Worm (Caenorhabditis elegans) whole organism, L4 larva: Measurements from ENCODE around the gene Y46G5A.20.
A peak's percentile ranks its signal among the peaks of the same experiment; 100 is the strongest.

Experiments used
- F26F4.8 ChIP-seq: fragments of 200-800 bp; sonication (Bioruptor generic); conservative IDR thresholded peaks from 2 replicates; pipeline ENCODE4 v1.3.6; 2022; ENCODE audit warnings: missing genetic modification characterization, missing compliant biosample characterization
- R02D3.7 ChIP-seq: fragments of 150-350 bp; sonication (generic microtip); optimal IDR thresholded peaks from 3 replicates; lab custom pipeline; 2014; ENCODE audit warnings: missing biosample characterization, missing genetic modification characterization
- T20F7.1 ChIP-seq: fragments of 200-800 bp; sonication (Bioruptor generic); optimal IDR thresholded peaks from 2 replicates; lab custom pipeline; 2018; ENCODE audit warnings: mild to moderate bottlenecking, missing genetic modification characterization, missing compliant biosample characterization
- Y5F2A.4 ChIP-seq: fragments of 200-800 bp; sonication (Bioruptor generic); optimal IDR thresholded peaks from 2 replicates; lab custom pipeline; 2018; ENCODE audit warnings: mild to moderate bottlenecking, missing genetic modification characterization, missing compliant biosample characterization
- aly-2 ChIP-seq: sonication (generic microtip); optimal IDR thresholded peaks from 2 replicates; lab custom pipeline; 2018; ENCODE audit warnings: missing biosample characterization, missing genetic modification characterization
- arid-1 ChIP-seq: fragments of 200-800 bp; sonication (Bioruptor generic); conservative IDR thresholded peaks from 2 replicates; pipeline ENCODE4 v1.3.6; 2022; ENCODE audit warnings: missing genetic modification reagents, missing genetic modification characterization, missing compliant biosample characterization
- attf-4 ChIP-seq: sonication (generic microtip); optimal IDR thresholded peaks from 3 replicates; lab custom pipeline; 2017; ENCODE audit warnings: missing biosample characterization, missing genetic modification characterization
- ceh-20 ChIP-seq: fragments of 200-800 bp; sonication (Bioruptor generic); IDR thresholded peaks from 2 replicates; pipeline ENCODE4 v1.3.6; 2022; ENCODE audit warnings: missing genetic modification reagents, missing genetic modification characterization, missing compliant biosample characterization
- ceh-28 ChIP-seq: fragments of 150-350 bp; optimal IDR thresholded peaks from 2 replicates; lab custom pipeline; 2014; ENCODE audit warnings: missing biosample characterization, missing genetic modification reagents, missing genetic modification characterization
- ceh-62 ChIP-seq: sonication (generic microtip); optimal IDR thresholded peaks from 2 replicates; lab custom pipeline; 2017; ENCODE audit warnings: missing biosample characterization, missing genetic modification characterization
- cey-2 ChIP-seq: sonication (generic microtip); optimal IDR thresholded peaks from 3 replicates; lab custom pipeline; 2017; ENCODE audit warnings: missing genetic modification characterization, mild to moderate bottlenecking, missing compliant biosample characterization, antibody characterized with exemption, borderline replicate concordance; ENCODE audit not compliant: insufficient read depth
- ctbp-1 ChIP-seq: fragments of 200-800 bp; sonication (Bioruptor generic); IDR thresholded peaks from 2 replicates; pipeline ENCODE4 v1.3.6; 2022; ENCODE audit warnings: missing genetic modification reagents, missing genetic modification characterization, missing compliant biosample characterization
- daf-19 ChIP-seq: fragments of 200-800 bp; sonication (Bioruptor generic); conservative IDR thresholded peaks from 2 replicates; pipeline ENCODE4 v1.3.6; 2022; ENCODE audit warnings: missing genetic modification characterization, missing compliant biosample characterization
- dmd-9 ChIP-seq: fragments of 200-800 bp; sonication (Bioruptor generic); IDR thresholded peaks from 2 replicates; pipeline ENCODE4 v1.3.6; 2022; ENCODE audit warnings: missing genetic modification reagents, missing genetic modification characterization, missing compliant biosample characterization
- duxl-1 ChIP-seq: sonication (generic microtip); optimal IDR thresholded peaks from 2 replicates; lab custom pipeline; 2016; ENCODE audit warnings: mild to moderate bottlenecking, missing genetic modification characterization, moderate library complexity, missing compliant biosample characterization; ENCODE audit not compliant: poor library complexity
- dve-1 ChIP-seq: sonication (generic microtip); optimal IDR thresholded peaks from 2 replicates; lab custom pipeline; 2017; ENCODE audit warnings: antibody characterized with exemption, mild to moderate bottlenecking, missing genetic modification characterization, missing compliant biosample characterization; ENCODE audit not compliant: insufficient read depth
- egl-43 ChIP-seq: fragments of 200-800 bp; sonication (Bioruptor generic); IDR thresholded peaks from 2 replicates; pipeline ENCODE4 v1.3.6; 2022; ENCODE audit warnings: missing genetic modification reagents, missing genetic modification characterization, missing compliant biosample characterization
- fkh-10 ChIP-seq: fragments of 150-350 bp; optimal IDR thresholded peaks from 2 replicates; lab custom pipeline; 2014; ENCODE audit warnings: missing biosample characterization, missing genetic modification reagents, missing genetic modification characterization
- gei-8 ChIP-seq: fragments of 200-800 bp; sonication (Bioruptor generic); optimal IDR thresholded peaks from 2 replicates; lab custom pipeline; 2018; ENCODE audit warnings: mild to moderate bottlenecking, missing genetic modification characterization, missing compliant biosample characterization
- hlh-30 ChIP-seq: sonication (generic microtip); optimal IDR thresholded peaks from 2 replicates; lab custom pipeline; 2017; ENCODE audit warnings: antibody characterized with exemption, mild to moderate bottlenecking, missing genetic modification characterization, missing compliant biosample characterization; ENCODE audit not compliant: insufficient read depth
- lim-7 ChIP-seq: fragments of 200-800 bp; sonication (Bioruptor generic); IDR thresholded peaks from 2 replicates; pipeline ENCODE4 v1.3.6; 2022; ENCODE audit warnings: missing genetic modification characterization, missing compliant biosample characterization
- lin-13 ChIP-seq: fragments of 150-350 bp; optimal IDR thresholded peaks from 2 replicates; lab custom pipeline; 2014; ENCODE audit warnings: missing biosample characterization, missing genetic modification reagents, missing genetic modification characterization
- lin-29 ChIP-seq: fragments of 200-800 bp; sonication (Bioruptor generic); IDR thresholded peaks from 2 replicates; pipeline ENCODE4 v1.3.6; 2022; ENCODE audit warnings: missing genetic modification reagents, missing genetic modification characterization, missing compliant biosample characterization
- lin-38 ChIP-seq: fragments of 200-800 bp; sonication (Bioruptor generic); IDR thresholded peaks from 2 replicates; pipeline ENCODE4 v1.3.6; 2022; ENCODE audit warnings: missing genetic modification reagents, missing genetic modification characterization, missing compliant biosample characterization
- madf-9 ChIP-seq: fragments of 200-800 bp; sonication (Bioruptor generic); conservative IDR thresholded peaks from 2 replicates; pipeline ENCODE4 v1.3.6; 2022; ENCODE audit warnings: missing genetic modification reagents, missing genetic modification characterization, missing compliant biosample characterization
- mdl-1 ChIP-seq, 2 experiments: fragments of 150-350 bp in 1 of 2; sonication (generic microtip) in 1 of 2; optimal IDR thresholded peaks; 2 replicates each; lab custom pipeline; 2014 to 2017; ENCODE audit warnings: missing biosample characterization in 2 of 2, missing genetic modification characterization in 2 of 2
- mdt-29 ChIP-seq: fragments of 200-800 bp; sonication (Bioruptor generic); IDR thresholded peaks from 2 replicates; pipeline ENCODE4 v1.3.6; 2022; ENCODE audit warnings: missing genetic modification reagents, missing genetic modification characterization, missing compliant biosample characterization
- mes-2 ChIP-seq: sonication (generic microtip); optimal IDR thresholded peaks from 2 replicates; lab custom pipeline; 2016; ENCODE audit warnings: missing genotype, mild to moderate bottlenecking, missing genetic modification characterization, missing compliant biosample characterization; ENCODE audit not compliant: poor library complexity, severe bottlenecking
- mxl-2 ChIP-seq: fragments of 200-800 bp; sonication (Bioruptor generic); conservative IDR thresholded peaks from 2 replicates; pipeline ENCODE4 v1.3.6; 2022; ENCODE audit warnings: missing genetic modification reagents, missing genetic modification characterization, missing compliant biosample characterization
- mxl-3 ChIP-seq: fragments of 200-800 bp; sonication (Bioruptor generic); optimal IDR thresholded peaks from 2 replicates; lab custom pipeline; 2018; ENCODE audit warnings: mild to moderate bottlenecking, missing genetic modification characterization, missing compliant biosample characterization
- nhr-11 ChIP-seq: fragments of 150-350 bp; optimal IDR thresholded peaks from 2 replicates; lab custom pipeline; 2014; ENCODE audit warnings: missing biosample characterization, missing genetic modification characterization
- nhr-25 ChIP-seq: sonication (generic microtip); optimal IDR thresholded peaks from 2 replicates; lab custom pipeline; 2017; ENCODE audit warnings: missing genetic modification characterization, mild to moderate bottlenecking, missing compliant biosample characterization, antibody characterized with exemption, moderate library complexity, borderline replicate concordance; ENCODE audit not compliant: insufficient read depth
- nhr-48 ChIP-seq: sonication (generic microtip); optimal IDR thresholded peaks from 2 replicates; lab custom pipeline; 2016; ENCODE audit warnings: mild to moderate bottlenecking, missing genetic modification characterization, missing compliant biosample characterization
- pqm-1 ChIP-seq: sonication (generic microtip); optimal IDR thresholded peaks from 2 replicates; lab custom pipeline; 2017; ENCODE audit warnings: missing biosample characterization, missing genetic modification characterization
- rbr-2 ChIP-seq: sonication (generic microtip); optimal IDR thresholded peaks from 2 replicates; lab custom pipeline; 2016; ENCODE audit warnings: missing genotype, missing genetic modification characterization, missing compliant biosample characterization
- saeg-2 ChIP-seq: fragments of 200-800 bp; sonication (Bioruptor generic); IDR thresholded peaks from 2 replicates; pipeline ENCODE4 v1.3.6; 2022; ENCODE audit warnings: missing genetic modification reagents, missing genetic modification characterization, missing compliant biosample characterization
- sdz-12 ChIP-seq: fragments of 200-800 bp; sonication (Bioruptor generic); optimal IDR thresholded peaks from 2 replicates; lab custom pipeline; 2018; ENCODE audit warnings: mild to moderate bottlenecking, missing genetic modification characterization, missing compliant biosample characterization
- set-16 ChIP-seq: fragments of 200-800 bp; sonication (Bioruptor generic); IDR thresholded peaks from 2 replicates; pipeline ENCODE4 v1.3.6; 2022; ENCODE audit warnings: missing genetic modification reagents, missing genetic modification characterization, missing compliant biosample characterization
- skn-1 ChIP-seq: fragments of 150-350 bp; optimal IDR thresholded peaks from 2 replicates; lab custom pipeline; 2014; ENCODE audit warnings: missing biosample characterization, missing genetic modification characterization
- snpc-1.2 ChIP-seq: fragments of 200-800 bp; sonication (Bioruptor generic); IDR thresholded peaks from 2 replicates; pipeline ENCODE4 v1.3.6; 2022; ENCODE audit warnings: missing genetic modification reagents, missing genetic modification characterization, missing compliant biosample characterization
- snpc-4 ChIP-seq: fragments of 150-350 bp; optimal IDR thresholded peaks from 2 replicates; lab custom pipeline; 2014; ENCODE audit warnings: missing biosample characterization, missing genetic modification characterization
- spr-3 ChIP-seq: fragments of 200-800 bp; sonication (Bioruptor generic); optimal IDR thresholded peaks from 2 replicates; lab custom pipeline; 2018; ENCODE audit warnings: mild to moderate bottlenecking, missing genetic modification characterization, missing compliant biosample characterization
- unc-39 ChIP-seq: sonication (generic microtip); optimal IDR thresholded peaks from 2 replicates; lab custom pipeline; 2017; ENCODE audit warnings: missing biosample characterization, missing genetic modification characterization
- zfp-3 ChIP-seq: fragments of 200-800 bp; sonication (Bioruptor generic); conservative IDR thresholded peaks from 2 replicates; pipeline ENCODE4 v1.3.6; 2022; ENCODE audit warnings: missing genetic modification reagents, missing genetic modification characterization, missing compliant biosample characterization
- zip-2 ChIP-seq: fragments of 150-350 bp; optimal IDR thresholded peaks from 2 replicates; lab custom pipeline; 2014; ENCODE audit warnings: missing biosample characterization, missing genetic modification characterization

The Y46G5A.20 gene

ce11 chrII:12799927-12800522 lies 10.8 kb upstream of the Y46G5A.20 start (continued):
- TF ChIP-seq rbr-2 (tag; lab: Kevin White, UChicago): no peak
- TF ChIP-seq sdz-12 (GFP tag; lab: Kevin White, UChicago): no peak
- TF ChIP-seq dmd-9 (GFP tag; lab: Robert Waterston, UW): no peak
- no peak for TF ChIP-seq R02D3.7 (tag; lab: Kevin White, UChicago)
- TF ChIP-seq F26F4.8 (GFP tag; lab: Robert Waterston, UW): no peak
- no peak for TF ChIP-seq ceh-62 (tag; lab: Kevin White, UChicago)
- no peak for TF ChIP-seq mdt-29 (GFP tag; lab: Robert Waterston, UW)
- TF ChIP-seq attf-4: no peak
- TF ChIP-seq skn-1 (tag; lab: Kevin White, UChicago): no peak
- TF ChIP-seq nhr-11: peak; percentile 80
- no peak for TF ChIP-seq snpc-4
- TF ChIP-seq nhr-25: no peak
- no peak for TF ChIP-seq ctbp-1
- no peak for TF ChIP-seq set-16 (GFP tag; lab: Robert Waterston, UW)
- no peak for TF ChIP-seq saeg-2 (GFP tag; lab: Robert Waterston, UW)
- no peak for TF ChIP-seq lim-7 (GFP tag; lab: Robert Waterston, UW)
- TF ChIP-seq mxl-3 (GFP tag; lab: Kevin White, UChicago): peak; percentile 84
- TF ChIP-seq zip-2 (tag; lab: Kevin White, UChicago): no peak
- peak; percentile 40 for TF ChIP-seq hlh-30 (tag; lab: Kevin White, UChicago)

- TF ChIP-seq egl-43 (GFP tag; lab: Robert Waterston, UW) (no peak), madf-9 (GFP tag; lab: Robert Waterston, UW) (no peak), gei-8 (no peak), sdz-12 (GFP tag; lab: Kevin White, UChicago) (no peak)
These were observed 5.6 kb upstream of the Y46G5A.20 start, which contains the start of the genes Y46G5A.18 and Y46G5A.47 for ce11 chrII:12805161-12805560. Y46G5A.18 (minus strand) TSS chrII:12805261. Y46G5A.47 (minus strand) TSS chrII:12805306.

- peak; percentile 47 for TF ChIP-seq lin-38
- TF ChIP-seq unc-39 (tag; lab: Kevin White, UChicago): no peak
- no peak for TF ChIP-seq madf-9 (GFP tag; lab: Robert Waterston, UW)
- TF ChIP-seq lin-29 (GFP tag; lab: Robert Waterston, UW): no peak
- TF ChIP-seq Y5F2A.4 (GFP tag; lab: Kevin White, UChicago): no peak
- TF ChIP-seq fkh-10: peak; percentile 42
- TF ChIP-seq snpc-1.2 (GFP tag; lab: Robert Waterston, UW): no peak
- TF ChIP-seq dmd-9 (GFP tag; lab: Robert Waterston, UW): no peak
- no peak for TF ChIP-seq lin-13 (GFP tag; lab: Kevin White, UChicago)
- no peak for TF ChIP-seq ceh-20 (GFP tag; lab: Robert Waterston, UW)
- TF ChIP-seq nhr-48 (tag; lab: Kevin White, UChicago): no peak
- TF ChIP-seq daf-19 (GFP tag; lab: Robert Waterston, UW): no peak
- no peak for TF ChIP-seq cey-2 (tag; lab: Kevin White, UChicago)
- TF ChIP-seq mes-2: peak; percentile 45
- no peak for TF ChIP-seq aly-2 (tag; lab: Kevin White, UChicago)
- no peak for TF ChIP-seq ceh-28 (tag; lab: Kevin White, UChicago)
- TF ChIP-seq spr-3 (GFP tag; lab: Kevin White, UChicago): no peak
- no peak for TF ChIP-seq T20F7.1 (GFP tag; lab: Kevin White, UChicago)
- no peak for TF ChIP-seq mdt-29 (GFP tag; lab: Robert Waterston, UW)
- peak; percentile 5 for TF ChIP-seq dve-1 (tag; lab: Kevin White, UChicago)
- TF ChIP-seq arid-1 (GFP tag; lab: Robert Waterston, UW): 0 out of 2 replicates have a peak, but pooled peaks have one; percentile 13
- TF ChIP-seq duxl-1 (tag; lab: Kevin White, UChicago): no peak
- TF ChIP-seq mdl-1 (tag; optimal IDR thresholded peaks at IDR 0.05; lab: Kevin White, UChicago): peak in 1 of 2 experiments; percentile 12
- no peak for TF ChIP-seq mxl-2 (GFP tag; lab: Robert Waterston, UW)
- TF ChIP-seq R02D3.7 (tag; lab: Kevin White, UChicago): no peak
- TF ChIP-seq zfp-3 (GFP tag; lab: Robert Waterston, UW): no peak
- no peak for TF ChIP-seq attf-4
- TF ChIP-seq lim-7 (GFP tag; lab: Robert Waterston, UW): no peak
- TF ChIP-seq pqm-1 (tag; lab: Kevin White, UChicago): no peak
These were observed 4.9 kb upstream of the Y46G5A.20 start for ce11 chrII:12805765-12806384.
